Fruit fly (Drosophila melanogaster) whole organism, embryonic: ENCODE data around the gene Taf2.
A peak's percentile ranks its signal among the peaks of the same experiment; 100 is the strongest.

Experiments used
- CG10321 ChIP-seq: fragments of 200-800 bp; sonication (Bioruptor generic); IDR thresholded peaks from 2 replicates; pipeline ENCODE4 v1.3.6; 2022; ENCODE audit warnings: missing biosample characterization, missing genetic modification characterization
- CG10431 ChIP-seq: fragments of 200-800 bp; sonication (Bioruptor generic); optimal IDR thresholded peaks from 3 replicates; lab custom pipeline; 2018; ENCODE audit warnings: missing biosample characterization, mild to moderate bottlenecking, missing genetic modification characterization
- CG10543 ChIP-seq: fragments of 200-800 bp; sonication (Bioruptor generic); optimal IDR thresholded peaks from 3 replicates; lab custom pipeline; 2017; ENCODE audit warnings: missing biosample characterization, mild to moderate bottlenecking, missing genetic modification characterization, moderate library complexity
- CG11085 ChIP-seq: fragments of 200-800 bp; sonication (Bioruptor generic); IDR thresholded peaks from 2 replicates; pipeline ENCODE4 v1.3.6; 2022; ENCODE audit warnings: missing biosample characterization, missing genetic modification characterization
- CG12155 ChIP-seq: fragments of 200-800 bp; sonication (Bioruptor generic); optimal IDR thresholded peaks from 3 replicates; lab custom pipeline; 2016; ENCODE audit warnings: missing biosample characterization, missing genetic modification characterization
- CG12942 ChIP-seq: fragments of 200-800 bp; sonication (Bioruptor generic); optimal IDR thresholded peaks from 3 replicates; lab custom pipeline; 2016; ENCODE audit warnings: missing biosample characterization, missing genetic modification characterization
- CG13123 ChIP-seq: fragments of 200-800 bp; sonication (Bioruptor generic); optimal IDR thresholded peaks from 2 replicates; lab custom pipeline; 2016; ENCODE audit warnings: missing biosample characterization, missing genetic modification characterization
- CG13296 ChIP-seq: fragments of 200-800 bp; sonication (Bioruptor generic); optimal IDR thresholded peaks from 3 replicates; lab custom pipeline; 2018; ENCODE audit warnings: missing biosample characterization, mild to moderate bottlenecking, missing genetic modification characterization
- CG14014 ChIP-seq: fragments of 200-800 bp; sonication (Bioruptor generic); IDR thresholded peaks from 2 replicates; pipeline ENCODE4 v1.3.6; 2022; ENCODE audit warnings: missing biosample characterization, missing genetic modification characterization
- CG1529 ChIP-seq: fragments of 200-800 bp; sonication (Bioruptor generic); optimal IDR thresholded peaks from 3 replicates; lab custom pipeline; 2018; ENCODE audit warnings: missing biosample characterization, missing genetic modification characterization
- CG18476 ChIP-seq: fragments of 200-800 bp; sonication (Bioruptor generic); optimal IDR thresholded peaks from 2 replicates; lab custom pipeline; 2016; ENCODE audit warnings: missing biosample characterization, mild to moderate bottlenecking, missing genetic modification characterization
- CG2129 ChIP-seq: fragments of 200-800 bp; sonication (Bioruptor generic); IDR thresholded peaks from 2 replicates; pipeline ENCODE4 v1.3.6; 2022; ENCODE audit warnings: missing biosample characterization, missing genetic modification characterization; ENCODE audit not compliant: partially characterized antibody
- CG2875 ChIP-seq: fragments of 200-800 bp; sonication (Bioruptor generic); optimal IDR thresholded peaks from 2 replicates; lab custom pipeline; 2017; ENCODE audit warnings: missing biosample characterization, mild to moderate bottlenecking, missing genetic modification characterization, missing genetic modification reagents
- CG30431 ChIP-seq: fragments of 200-800 bp; sonication (Bioruptor generic); optimal IDR thresholded peaks from 2 replicates; lab custom pipeline; 2017; ENCODE audit warnings: missing biosample characterization, missing genetic modification characterization
- CG31224 ChIP-seq: fragments of 200-800 bp; sonication (Bioruptor generic); IDR thresholded peaks from 2 replicates; pipeline ENCODE4 v1.3.6; 2022; ENCODE audit warnings: missing biosample characterization, missing genetic modification characterization
- CG3407 ChIP-seq: fragments of 200-800 bp; sonication (Bioruptor generic); optimal IDR thresholded peaks from 2 replicates; lab custom pipeline; 2018; ENCODE audit warnings: missing biosample characterization, mild to moderate bottlenecking, missing genetic modification characterization
- CG34376 ChIP-seq: fragments of 200-800 bp; sonication (Bioruptor generic); optimal IDR thresholded peaks from 2 replicates; lab custom pipeline; 2018; ENCODE audit warnings: missing biosample characterization, mild to moderate bottlenecking, missing genetic modification characterization
- CG3847 ChIP-seq: fragments of 200-800 bp; sonication (Bioruptor generic); IDR thresholded peaks from 2 replicates; pipeline ENCODE4 v1.3.6; 2022; ENCODE audit warnings: missing biosample characterization, missing genetic modification characterization
- CG7357 ChIP-seq: fragments of 200-800 bp; sonication (Bioruptor generic); IDR thresholded peaks from 3 replicates; pipeline ENCODE4 v1.3.6; 2022; ENCODE audit warnings: missing biosample characterization, missing genetic modification characterization
- CG8765 ChIP-seq: fragments of 200-800 bp; sonication (Bioruptor generic); IDR thresholded peaks from 2 replicates; pipeline ENCODE4 v1.3.6; 2022; ENCODE audit warnings: missing biosample characterization, missing genetic modification characterization
- CG8944 ChIP-seq: fragments of 200-800 bp; sonication (Bioruptor generic); optimal IDR thresholded peaks from 3 replicates; lab custom pipeline; 2016; ENCODE audit warnings: missing biosample characterization, missing genetic modification characterization
- CG9797 ChIP-seq: fragments of 200-800 bp; sonication (Bioruptor generic); optimal IDR thresholded peaks from 3 replicates; lab custom pipeline; 2018; ENCODE audit warnings: missing biosample characterization, mild to moderate bottlenecking, missing genetic modification characterization
- D19A ChIP-seq: fragments of 200-800 bp; optimal IDR thresholded peaks from 3 replicates; lab custom pipeline; 2019; ENCODE audit warnings: missing biosample characterization, mild to moderate bottlenecking, missing genetic modification characterization, moderate library complexity
- Dref ChIP-seq: fragments of 200-800 bp; sonication (Bioruptor generic); IDR thresholded peaks from 2 replicates; pipeline ENCODE4 v1.3.6; 2022; ENCODE audit warnings: missing biosample characterization, missing genetic modification characterization
- Fer1 ChIP-seq: fragments of 200-800 bp; sonication (Bioruptor generic); optimal IDR thresholded peaks from 2 replicates; lab custom pipeline; 2017; ENCODE audit warnings: missing biosample characterization, mild to moderate bottlenecking, missing genetic modification characterization
- Hey ChIP-seq: fragments of 200-800 bp; sonication (Bioruptor generic); optimal IDR thresholded peaks from 3 replicates; lab custom pipeline; 2018; ENCODE audit warnings: missing biosample characterization, mild to moderate bottlenecking, missing genetic modification characterization
- Hmr ChIP-seq: fragments of 200-800 bp; sonication (Bioruptor generic); optimal IDR thresholded peaks from 3 replicates; lab custom pipeline; 2017; ENCODE audit warnings: mild to moderate bottlenecking, missing biosample characterization, missing genetic modification reagents, missing genetic modification characterization
- Hmx ChIP-seq: fragments of 200-800 bp; sonication (Bioruptor generic); optimal IDR thresholded peaks from 2 replicates; lab custom pipeline; 2016; ENCODE audit warnings: missing biosample characterization, missing genetic modification characterization
- Mes4 ChIP-seq: fragments of 200-800 bp; sonication (Bioruptor generic); optimal IDR thresholded peaks from 2 replicates; lab custom pipeline; 2016; ENCODE audit warnings: missing biosample characterization, missing genetic modification characterization
- Nf-YC ChIP-seq: fragments of 200-800 bp; optimal IDR thresholded peaks from 3 replicates; lab custom pipeline; 2019; ENCODE audit warnings: missing biosample characterization, mild to moderate bottlenecking, missing genetic modification characterization, moderate library complexity
- NfI ChIP-seq: fragments of 200-800 bp; sonication (Bioruptor generic); optimal IDR thresholded peaks from 3 replicates; lab custom pipeline; 2018; ENCODE audit warnings: missing biosample characterization, mild to moderate bottlenecking, missing genetic modification characterization, moderate library complexity
- az2 ChIP-seq: fragments of 200-800 bp; sonication (Bioruptor generic); optimal IDR thresholded peaks from 3 replicates; lab custom pipeline; 2016; ENCODE audit warnings: missing biosample characterization, missing genetic modification characterization
- br ChIP-seq: fragments of >200 bp; optimal IDR thresholded peaks from 2 replicates; lab custom pipeline; 2017
- ci ChIP-seq: fragments of 200-800 bp; sonication (Bioruptor generic); IDR thresholded peaks from 3 replicates; pipeline ENCODE4 v1.3.6; 2022; ENCODE audit warnings: missing biosample characterization, missing genetic modification characterization
- disco-r ChIP-seq: fragments of 200-800 bp; sonication (Bioruptor generic); optimal IDR thresholded peaks from 2 replicates; lab custom pipeline; 2016; ENCODE audit warnings: missing biosample characterization, missing genetic modification characterization
- dm ChIP-seq: fragments of 200-800 bp; sonication (Bioruptor generic); optimal IDR thresholded peaks from 3 replicates; lab custom pipeline; 2016; ENCODE audit warnings: missing biosample characterization, missing genetic modification characterization
- dmrt99B ChIP-seq: fragments of 200-800 bp; sonication (Bioruptor generic); optimal IDR thresholded peaks from 2 replicates; lab custom pipeline; 2018; ENCODE audit warnings: missing biosample characterization, mild to moderate bottlenecking, missing genetic modification characterization, moderate library complexity
- ewg ChIP-seq: fragments of 200-800 bp; sonication (Bioruptor generic); optimal IDR thresholded peaks from 3 replicates; lab custom pipeline; 2017; ENCODE audit warnings: mild to moderate bottlenecking, missing biosample characterization, missing genetic modification reagents, missing genetic modification characterization
- gce ChIP-seq: fragments of 200-800 bp; sonication (Bioruptor generic); IDR thresholded peaks from 3 replicates; pipeline ENCODE4 v1.3.6; 2022; ENCODE audit warnings: missing biosample characterization, missing genetic modification characterization
- gfzf ChIP-seq: fragments of 200-800 bp; sonication (Bioruptor generic); optimal IDR thresholded peaks from 2 replicates; lab custom pipeline; 2016; ENCODE audit warnings: missing biosample characterization, mild to moderate bottlenecking, missing genetic modification characterization, moderate library complexity
- kay ChIP-seq: fragments of 200-800 bp; sonication (Bioruptor generic); optimal IDR thresholded peaks from 2 replicates; lab custom pipeline; 2016; ENCODE audit warnings: missing biosample characterization, missing genetic modification characterization
- ken ChIP-seq: fragments of 200-800 bp; sonication (Bioruptor generic); IDR thresholded peaks from 3 replicates; pipeline ENCODE4 v1.3.6; 2022; ENCODE audit warnings: missing biosample characterization, missing genetic modification characterization
- lmd ChIP-seq: fragments of 200-800 bp; sonication (Bioruptor generic); IDR thresholded peaks from 2 replicates; pipeline ENCODE4 v1.3.6; 2022; ENCODE audit warnings: missing biosample characterization, missing genetic modification characterization
- lola ChIP-seq, 3 experiments: fragments of >200 bp in 2 of 3; fragments of 200-800 bp in 1 of 3; sonication (Bioruptor generic) in 1 of 3; optimal IDR thresholded peaks; 2 replicates each; lab custom pipeline; 2017 to 2019; ENCODE audit warnings: missing biosample characterization in 3 of 3, missing genetic modification characterization in 3 of 3, mild to moderate bottlenecking in 1 of 3, moderate library complexity in 1 of 3
- mam ChIP-seq: fragments of 200-800 bp; sonication (Bioruptor generic); optimal IDR thresholded peaks from 3 replicates; lab custom pipeline; 2016; ENCODE audit warnings: missing biosample characterization, missing genetic modification characterization
- phol ChIP-seq: fragments of 200-800 bp; sonication (Bioruptor generic); optimal IDR thresholded peaks from 3 replicates; lab custom pipeline; 2018; ENCODE audit warnings: missing biosample characterization, mild to moderate bottlenecking, missing genetic modification characterization, moderate library complexity
- schlank ChIP-seq: fragments of 200-800 bp; sonication (Bioruptor generic); optimal IDR thresholded peaks from 2 replicates; lab custom pipeline; 2018; ENCODE audit warnings: missing biosample characterization, mild to moderate bottlenecking, missing genetic modification characterization
- slbo ChIP-seq: fragments of 200-800 bp; sonication (Bioruptor generic); IDR thresholded peaks from 2 replicates; pipeline ENCODE4 v1.3.6; 2022; ENCODE audit warnings: missing biosample characterization, missing genetic modification characterization
- tio ChIP-seq: fragments of 200-800 bp; sonication (Bioruptor generic); optimal IDR thresholded peaks from 2 replicates; lab custom pipeline; 2017; ENCODE audit warnings: missing biosample characterization, missing genetic modification characterization, inconsistent platforms
- twi ChIP-seq: fragments of 200-800 bp; optimal IDR thresholded peaks from 2 replicates; lab custom pipeline; 2019; ENCODE audit warnings: missing biosample characterization, mild to moderate bottlenecking, missing genetic modification characterization, moderate library complexity
- wdn ChIP-seq: fragments of 200-800 bp; sonication (Bioruptor generic); IDR thresholded peaks from 2 replicates; pipeline ENCODE4 v1.3.6; 2022; ENCODE audit warnings: missing biosample characterization, missing genetic modification characterization

Taf2 gene

DNA sequence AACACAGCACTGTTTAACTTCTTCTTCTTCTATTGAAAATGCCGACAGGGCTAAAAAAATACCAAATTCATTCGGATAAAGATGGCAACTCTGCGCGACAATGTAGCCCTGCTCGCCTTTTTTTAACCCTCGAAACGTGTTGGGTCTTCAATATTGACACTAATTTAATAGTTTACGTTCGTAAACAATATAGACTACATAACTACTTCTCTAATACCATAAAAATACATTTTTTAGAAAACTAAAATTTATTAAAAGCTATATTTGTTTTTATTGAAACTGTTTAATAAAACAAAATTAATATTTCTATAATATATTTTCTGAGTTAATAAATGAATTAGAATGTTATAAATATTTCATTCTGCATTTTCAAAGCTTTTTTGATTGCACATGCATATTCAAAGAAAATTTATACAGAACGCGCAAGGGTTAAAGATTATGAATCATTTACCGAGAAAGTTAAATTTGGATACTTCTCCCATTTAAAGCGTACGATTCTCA, at the start of gene Taf2, which contains the start of gene CalpB (continued):
- no peak for TF ChIP-seq tio (GFP tag; lab: Kevin White, UChicago)
- peak; percentile 50 for TF ChIP-seq CG30431 (GFP tag; lab: Kevin White, UChicago)
- TF ChIP-seq dm (GFP tag; lab: Kevin White, UChicago): peak; percentile 72
- TF ChIP-seq disco-r: no peak
- TF ChIP-seq Mes4 (GFP tag; lab: Kevin White, UChicago): no peak
- TF ChIP-seq Fer1: no peak
- no peak for TF ChIP-seq CG2129 (GFP tag; lab: Robert Waterston, UW)
- TF ChIP-seq CG11085 (GFP tag; lab: Robert Waterston, UW): peak; percentile 68
- peak; percentile 46 for TF ChIP-seq CG18476 (GFP tag; lab: Kevin White, UChicago)
- no peak for TF ChIP-seq Hmx (GFP tag; lab: Kevin White, UChicago)
- TF ChIP-seq Nf-YC: no peak
- TF ChIP-seq slbo (GFP tag; lab: Robert Waterston, UW): peak; percentile 90
- 0 out of 3 replicates have a peak, but pooled peaks have one; percentile 38 for TF ChIP-seq ken
- peak; percentile 82 for TF ChIP-seq az2 (GFP tag; lab: Kevin White, UChicago)
- peak; percentile 76 for TF ChIP-seq CG3407 (GFP tag; lab: Kevin White, UChicago)
- peak; percentile 85 for TF ChIP-seq Hmr (GFP tag; lab: Kevin White, UChicago)
- TF ChIP-seq NfI (GFP tag; lab: Kevin White, UChicago): peak; percentile 73
- TF ChIP-seq gfzf (GFP tag; lab: Kevin White, UChicago): peak; percentile 52
- peak; percentile 36 for TF ChIP-seq CG34376 (GFP tag; lab: Kevin White, UChicago)
- peak; percentile 73 for TF ChIP-seq CG2875 (GFP tag; lab: Kevin White, UChicago)
- peak; percentile 51 for TF ChIP-seq CG8944 (GFP tag; lab: Kevin White, UChicago)
- peak; percentile 56; the same call in 1 of the 2 replicates for TF ChIP-seq CG31224
- peak; percentile 85 for TF ChIP-seq CG3847
- peak; percentile 53 for TF ChIP-seq schlank (tag; lab: Kevin White, UChicago)
- peak; percentile 96 for TF ChIP-seq kay (GFP tag; lab: Kevin White, UChicago)
- peak; percentile 83 for TF ChIP-seq twi (tag; lab: Kevin White, UChicago)
- TF ChIP-seq D19A (tag; lab: Kevin White, UChicago): peak; percentile 93
- TF ChIP-seq CG1529 (GFP tag; lab: Kevin White, UChicago): peak; percentile 34
- peak; percentile 37 for TF ChIP-seq CG9797 (GFP tag; lab: Kevin White, UChicago)
- no peak for TF ChIP-seq Hey (tag; lab: Kevin White, UChicago)
- TF ChIP-seq CG8765: no peak
- no peak for TF ChIP-seq Dref
- TF ChIP-seq CG10431 (GFP tag; lab: Kevin White, UChicago): peak; percentile 62
- TF ChIP-seq ewg (GFP tag; lab: Kevin White, UChicago): peak; percentile 61
- TF ChIP-seq lola (GFP tag; optimal IDR thresholded peaks at IDR 0.05; lab: Kevin White, UChicago): peak in 1 of 3 experiments; percentile 89
- TF ChIP-seq ci (GFP tag; lab: Robert Waterston, UW): 0 out of 3 replicates have a peak, but pooled peaks have one; percentile 58
- TF ChIP-seq mam (GFP tag; lab: Kevin White, UChicago): peak; percentile 36
- peak; percentile 84 for TF ChIP-seq CG12155
- peak; percentile 62 for TF ChIP-seq CG10543 (GFP tag; lab: Kevin White, UChicago)
- TF ChIP-seq CG14014 (GFP tag; lab: Robert Waterston, UW): peak; percentile 66
- peak; percentile 95 for TF ChIP-seq phol (tag; lab: Kevin White, UChicago)
- TF ChIP-seq CG10321 (GFP tag; lab: Robert Waterston, UW): no peak
- peak; percentile 59; the same call in 2 of the 3 replicates for TF ChIP-seq CG7357
- peak; percentile 57; the same call in 2 of the 3 replicates for TF ChIP-seq gce
- TF ChIP-seq CG13123: peak; percentile 42
- TF ChIP-seq br (lab: Kevin White, UChicago): no peak
- TF ChIP-seq dmrt99B (tag; lab: Kevin White, UChicago): peak; percentile 92
- TF ChIP-seq wdn: peak; percentile 44
- TF ChIP-seq lmd (GFP tag; lab: Robert Waterston, UW): peak; percentile 86
- peak; percentile 67 for TF ChIP-seq CG12942 (GFP tag; lab: Kevin White, UChicago)
- TF ChIP-seq CG13296: peak; percentile 90
